Worm (Caenorhabditis elegans) whole organism, L4 larva: ENCODE results near the gene B0454.6.

Source experiments
- F10B5.3 ChIP-seq: sonication (generic microtip); optimal IDR thresholded peaks from 2 replicates; lab custom pipeline; 2016; ENCODE audit warnings: mild to moderate bottlenecking, missing genetic modification characterization, missing compliant biosample characterization
- F37D6.2 ChIP-seq: sonication (generic microtip); optimal IDR thresholded peaks from 2 replicates; lab custom pipeline; 2016; ENCODE audit warnings: mild to moderate bottlenecking, missing genetic modification characterization, missing compliant biosample characterization
- F44E2.7 ChIP-seq: fragments of 200-800 bp; sonication (Bioruptor generic); IDR thresholded peaks from 2 replicates; pipeline ENCODE4 v2.1.2; 2022; ENCODE audit warnings: missing genetic modification characterization, missing compliant biosample characterization
- R02D3.7 ChIP-seq: fragments of 150-350 bp; sonication (generic microtip); optimal IDR thresholded peaks from 3 replicates; lab custom pipeline; 2014; ENCODE audit warnings: missing biosample characterization, missing genetic modification characterization
- Y48G9A.11 ChIP-seq: fragments of 200-800 bp; sonication (Bioruptor generic); IDR thresholded peaks from 2 replicates; pipeline ENCODE4 v1.3.6; 2022; ENCODE audit warnings: missing genetic modification reagents, missing genetic modification characterization, missing compliant biosample characterization
- Y5F2A.4 ChIP-seq: fragments of 200-800 bp; sonication (Bioruptor generic); optimal IDR thresholded peaks from 2 replicates; lab custom pipeline; 2018; ENCODE audit warnings: mild to moderate bottlenecking, missing genetic modification characterization, missing compliant biosample characterization
- Y75B8A.6 ChIP-seq: fragments of 200-800 bp; sonication (Bioruptor generic); IDR thresholded peaks from 2 replicates; pipeline ENCODE4 v1.3.6; 2022; ENCODE audit warnings: missing genetic modification reagents, missing genetic modification characterization, missing compliant biosample characterization
- aly-2 ChIP-seq: sonication (generic microtip); optimal IDR thresholded peaks from 2 replicates; lab custom pipeline; 2018; ENCODE audit warnings: missing biosample characterization, missing genetic modification characterization
- ama-1 ChIP-seq: fragments of 150-350 bp; optimal IDR thresholded peaks from 2 replicates; lab custom pipeline; 2014; ENCODE audit warnings: inconsistent platforms, mixed read lengths
- arid-1 ChIP-seq: fragments of 200-800 bp; sonication (Bioruptor generic); conservative IDR thresholded peaks from 2 replicates; pipeline ENCODE4 v1.3.6; 2022; ENCODE audit warnings: missing genetic modification reagents, missing genetic modification characterization, missing compliant biosample characterization
- ceh-20 ChIP-seq: fragments of 200-800 bp; sonication (Bioruptor generic); IDR thresholded peaks from 2 replicates; pipeline ENCODE4 v1.3.6; 2022; ENCODE audit warnings: missing genetic modification reagents, missing genetic modification characterization, missing compliant biosample characterization
- ceh-28 ChIP-seq: fragments of 150-350 bp; optimal IDR thresholded peaks from 2 replicates; lab custom pipeline; 2014; ENCODE audit warnings: missing biosample characterization, missing genetic modification reagents, missing genetic modification characterization
- ceh-44 ChIP-seq: fragments of 200-800 bp; sonication (Bioruptor generic); IDR thresholded peaks from 2 replicates; pipeline ENCODE4 v1.3.6; 2022; ENCODE audit warnings: missing genetic modification reagents, missing genetic modification characterization, missing compliant biosample characterization
- ces-1 ChIP-seq: fragments of 150-350 bp; sonication (generic microtip); optimal IDR thresholded peaks from 4 replicates; lab custom pipeline; 2014; ENCODE audit warnings: missing biosample characterization, missing genetic modification reagents, missing genetic modification characterization
- daf-16 ChIP-seq, 3 experiments: sonication (generic microtip); optimal IDR thresholded peaks; 2 replicates each; lab custom pipeline; 2016 to 2017; ENCODE audit warnings: missing genetic modification characterization in 3 of 3, missing genetic modification reagents in 3 of 3, mild to moderate bottlenecking in 2 of 3, missing compliant biosample characterization in 2 of 3, missing biosample characterization in 1 of 3, moderate library complexity in 1 of 3
- dmd-8 ChIP-seq: fragments of 200-800 bp; sonication (Bioruptor generic); IDR thresholded peaks from 2 replicates; pipeline ENCODE4 v1.3.6; 2022; ENCODE audit warnings: missing genetic modification characterization, missing compliant biosample characterization
- dpl-1 ChIP-seq: fragments of 150-350 bp; optimal IDR thresholded peaks from 2 replicates; lab custom pipeline; 2014; ENCODE audit warnings: missing biosample characterization, missing genetic modification reagents, missing genetic modification characterization
- fkh-10 ChIP-seq: fragments of 150-350 bp; optimal IDR thresholded peaks from 2 replicates; lab custom pipeline; 2014; ENCODE audit warnings: missing biosample characterization, missing genetic modification reagents, missing genetic modification characterization
- fos-1 ChIP-seq: fragments of 150-350 bp; optimal IDR thresholded peaks from 2 replicates; lab custom pipeline; 2014; ENCODE audit warnings: missing biosample characterization, missing genetic modification characterization
- gei-8 ChIP-seq: fragments of 200-800 bp; sonication (Bioruptor generic); optimal IDR thresholded peaks from 2 replicates; lab custom pipeline; 2018; ENCODE audit warnings: mild to moderate bottlenecking, missing genetic modification characterization, missing compliant biosample characterization
- hif-1 ChIP-seq, 2 experiments: sonication (generic microtip); optimal IDR thresholded peaks; 2 replicates each; lab custom pipeline; 2016 to 2017; ENCODE audit warnings: missing compliant biosample characterization in 2 of 2, missing genetic modification characterization in 2 of 2, missing genetic modification reagents in 2 of 2, missing genotype in 2 of 2, mild to moderate bottlenecking in 1 of 2
- hlh-11 ChIP-seq: fragments of 200-800 bp; sonication (Bioruptor generic); optimal IDR thresholded peaks from 2 replicates; lab custom pipeline; 2018; ENCODE audit warnings: mild to moderate bottlenecking, missing genetic modification characterization, missing compliant biosample characterization
- hmg-1.1 ChIP-seq: fragments of 200-800 bp; sonication (Bioruptor generic); IDR thresholded peaks from 2 replicates; pipeline ENCODE4 v1.3.6; 2022; ENCODE audit warnings: missing genetic modification reagents, missing genetic modification characterization, missing compliant biosample characterization
- lin-1 ChIP-seq: fragments of 200-800 bp; sonication (Bioruptor generic); IDR thresholded peaks from 2 replicates; pipeline ENCODE4 v1.3.6; 2022; ENCODE audit warnings: missing genetic modification reagents, missing genetic modification characterization, missing compliant biosample characterization
- lin-29 ChIP-seq: fragments of 200-800 bp; sonication (Bioruptor generic); IDR thresholded peaks from 2 replicates; pipeline ENCODE4 v1.3.6; 2022; ENCODE audit warnings: missing genetic modification reagents, missing genetic modification characterization, missing compliant biosample characterization
- madf-9 ChIP-seq: fragments of 200-800 bp; sonication (Bioruptor generic); conservative IDR thresholded peaks from 2 replicates; pipeline ENCODE4 v1.3.6; 2022; ENCODE audit warnings: missing genetic modification reagents, missing genetic modification characterization, missing compliant biosample characterization
- mdl-1 ChIP-seq, 2 experiments: fragments of 150-350 bp in 1 of 2; sonication (generic microtip) in 1 of 2; optimal IDR thresholded peaks; 2 replicates each; lab custom pipeline; 2014 to 2017; ENCODE audit warnings: missing biosample characterization in 2 of 2, missing genetic modification characterization in 2 of 2
- mes-2 ChIP-seq: sonication (generic microtip); optimal IDR thresholded peaks from 2 replicates; lab custom pipeline; 2016; ENCODE audit warnings: missing genotype, mild to moderate bottlenecking, missing genetic modification characterization, missing compliant biosample characterization; ENCODE audit not compliant: poor library complexity, severe bottlenecking
- mxl-3 ChIP-seq: fragments of 200-800 bp; sonication (Bioruptor generic); optimal IDR thresholded peaks from 2 replicates; lab custom pipeline; 2018; ENCODE audit warnings: mild to moderate bottlenecking, missing genetic modification characterization, missing compliant biosample characterization
- nhr-111 ChIP-seq: fragments of 200-800 bp; sonication (Bioruptor generic); optimal IDR thresholded peaks from 2 replicates; lab custom pipeline; 2018; ENCODE audit warnings: mild to moderate bottlenecking, missing genetic modification characterization, missing compliant biosample characterization
- nhr-237 ChIP-seq: sonication (generic microtip); optimal IDR thresholded peaks from 2 replicates; lab custom pipeline; 2017; ENCODE audit warnings: missing biosample characterization, missing genetic modification characterization
- nhr-25 ChIP-seq: sonication (generic microtip); optimal IDR thresholded peaks from 2 replicates; lab custom pipeline; 2017; ENCODE audit warnings: missing genetic modification characterization, mild to moderate bottlenecking, missing compliant biosample characterization, antibody characterized with exemption, moderate library complexity, borderline replicate concordance; ENCODE audit not compliant: insufficient read depth
- nhr-28 ChIP-seq: fragments of 150-350 bp; optimal IDR thresholded peaks from 2 replicates; lab custom pipeline; 2014; ENCODE audit warnings: missing biosample characterization, missing genetic modification characterization
- nhr-42 ChIP-seq: fragments of 200-800 bp; sonication (Bioruptor generic); IDR thresholded peaks from 2 replicates; pipeline ENCODE4 v1.3.6; 2022; ENCODE audit warnings: missing genetic modification characterization, missing compliant biosample characterization
- nhr-48 ChIP-seq: sonication (generic microtip); optimal IDR thresholded peaks from 2 replicates; lab custom pipeline; 2016; ENCODE audit warnings: mild to moderate bottlenecking, missing genetic modification characterization, missing compliant biosample characterization
- nhr-6 ChIP-seq: fragments of 150-350 bp; optimal IDR thresholded peaks from 2 replicates; lab custom pipeline; 2014; ENCODE audit warnings: missing biosample characterization, missing genetic modification characterization
- nhr-76 ChIP-seq: fragments of 150-350 bp; optimal IDR thresholded peaks from 2 replicates; lab custom pipeline; 2014; ENCODE audit warnings: missing biosample characterization, missing genetic modification characterization
- pha-4 ChIP-seq, 2 experiments: fragments of 150-350 bp in 1 of 2; fragments of 200-800 bp in 1 of 2; sonication (Bioruptor generic) in 1 of 2; IDR thresholded peaks in 1 of 2; optimal IDR thresholded peaks in 1 of 2; 2 replicates each; pipeline versions ENCODE4 v1.3.6 to Lab custom; 2014 to 2022; ENCODE audit warnings: missing genetic modification characterization in 2 of 2, missing genetic modification reagents in 2 of 2, missing biosample characterization in 1 of 2, missing compliant biosample characterization in 1 of 2
- rbr-2 ChIP-seq: sonication (generic microtip); optimal IDR thresholded peaks from 2 replicates; lab custom pipeline; 2016; ENCODE audit warnings: missing genotype, missing genetic modification characterization, missing compliant biosample characterization
- sdz-12 ChIP-seq: fragments of 200-800 bp; sonication (Bioruptor generic); optimal IDR thresholded peaks from 2 replicates; lab custom pipeline; 2018; ENCODE audit warnings: mild to moderate bottlenecking, missing genetic modification characterization, missing compliant biosample characterization
- set-16 ChIP-seq: fragments of 200-800 bp; sonication (Bioruptor generic); IDR thresholded peaks from 2 replicates; pipeline ENCODE4 v1.3.6; 2022; ENCODE audit warnings: missing genetic modification reagents, missing genetic modification characterization, missing compliant biosample characterization
- snpc-1.2 ChIP-seq: fragments of 200-800 bp; sonication (Bioruptor generic); IDR thresholded peaks from 2 replicates; pipeline ENCODE4 v1.3.6; 2022; ENCODE audit warnings: missing genetic modification reagents, missing genetic modification characterization, missing compliant biosample characterization
- snpc-4 ChIP-seq: fragments of 150-350 bp; optimal IDR thresholded peaks from 2 replicates; lab custom pipeline; 2014; ENCODE audit warnings: missing biosample characterization, missing genetic modification characterization
- spr-1 ChIP-seq: sonication (generic microtip); optimal IDR thresholded peaks from 2 replicates; lab custom pipeline; 2016; ENCODE audit warnings: mild to moderate bottlenecking, missing genetic modification characterization, missing compliant biosample characterization
- tra-1 ChIP-seq: fragments of 200-800 bp; sonication (Bioruptor generic); IDR thresholded peaks from 2 replicates; pipeline ENCODE4 v1.3.6; 2022; ENCODE audit warnings: missing genetic modification reagents, missing genetic modification characterization, missing compliant biosample characterization
- zfp-3 ChIP-seq: fragments of 200-800 bp; sonication (Bioruptor generic); conservative IDR thresholded peaks from 2 replicates; pipeline ENCODE4 v1.3.6; 2022; ENCODE audit warnings: missing genetic modification reagents, missing genetic modification characterization, missing compliant biosample characterization
- ztf-11 ChIP-seq: fragments of 150-350 bp; optimal IDR thresholded peaks from 2 replicates; lab custom pipeline; 2014; ENCODE audit warnings: missing biosample characterization, missing genetic modification characterization
- ztf-7 ChIP-seq: fragments of 150-350 bp; optimal IDR thresholded peaks from 2 replicates; lab custom pipeline; 2014; ENCODE audit warnings: missing biosample characterization, missing genetic modification characterization

Gene B0454.6

DNA sequence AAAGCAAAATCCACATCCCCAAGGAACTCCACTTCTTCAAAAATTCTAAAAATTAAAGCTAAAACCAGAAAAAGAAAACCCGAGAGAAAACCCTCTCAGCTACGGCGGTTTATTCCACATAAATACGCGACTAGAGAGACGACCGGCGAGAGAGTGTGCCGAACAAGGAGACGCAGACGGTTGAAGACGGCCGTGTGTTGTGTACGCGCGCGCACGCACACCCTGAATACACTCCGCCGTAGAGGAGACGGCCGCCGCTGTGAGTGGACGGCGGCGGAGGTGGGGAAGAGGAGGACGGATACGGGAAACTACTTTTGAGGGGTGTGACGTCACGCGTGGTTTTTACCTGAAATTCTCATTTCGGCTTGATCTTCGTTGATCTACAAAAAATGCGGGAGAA, 22.0 kb downstream of the B0454.6 start:
- TF ChIP-seq snpc-4 (no peak), mes-2 (peak; percentile 30), dmd-8 (GFP tag; lab: Robert Waterston, UW) (no peak), Y48G9A.11 (GFP tag; lab: Robert Waterston, UW) (no peak), ceh-20 (GFP tag; lab: Robert Waterston, UW) (no peak), F37D6.2 (no peak), gei-8 (GFP tag; lab: Kevin White, UChicago) (no peak), nhr-42 (GFP tag; lab: Robert Waterston, UW) (no peak), rbr-2 (tag; lab: Kevin White, UChicago) (peak; percentile 21), arid-1 (GFP tag; lab: Robert Waterston, UW) (no peak), hif-1 (tag; optimal IDR thresholded peaks at IDR 0.05; lab: Kevin White, UChicago) (peak in 1 of 2 experiments; percentile 17), daf-16 (GFP tag; optimal IDR thresholded peaks at IDR 0.05; lab: Kevin White, UChicago) (no peak), daf-16 (tag; optimal IDR thresholded peaks at IDR 0.05; lab: Kevin White, UChicago) (peak; percentile 29), nhr-48 (tag; lab: Kevin White, UChicago) (no peak), pha-4 (GFP tag; IDR thresholded peaks at IDR 0.05; lab: Robert Waterston, UW) (0 out of 2 replicates have a peak, but pooled peaks have one; percentile 5), pha-4 (tag; optimal IDR thresholded peaks at IDR 0.05; lab: Kevin White, UChicago) (no peak), Y5F2A.4 (GFP tag; lab: Kevin White, UChicago) (no peak), hmg-1.1 (GFP tag; lab: Robert Waterston, UW) (peak; percentile 68; the same call in 1 of the 2 replicates), nhr-28 (peak; percentile 40), fkh-10 (no peak), ztf-7 (no peak), mxl-3 (peak; percentile 17), set-16 (GFP tag; lab: Robert Waterston, UW) (peak; percentile 85), nhr-25 (tag; lab: Kevin White, UChicago) (no peak), F10B5.3 (tag; lab: Kevin White, UChicago) (no peak), lin-1 (GFP tag; lab: Robert Waterston, UW) (no peak), fos-1 (tag; lab: Kevin White, UChicago) (no peak), mdl-1 (tag; optimal IDR thresholded peaks at IDR 0.05; lab: Kevin White, UChicago) (no peak), aly-2 (tag; lab: Kevin White, UChicago) (no peak), zfp-3 (no peak), ceh-44 (GFP tag; lab: Robert Waterston, UW) (no peak), hlh-11 (peak; percentile 33), ces-1 (GFP tag; lab: Kevin White, UChicago) (no peak), sdz-12 (GFP tag; lab: Kevin White, UChicago) (no peak)
- TF ChIP-seq, all 104 proteins: peak for 10

DNA sequence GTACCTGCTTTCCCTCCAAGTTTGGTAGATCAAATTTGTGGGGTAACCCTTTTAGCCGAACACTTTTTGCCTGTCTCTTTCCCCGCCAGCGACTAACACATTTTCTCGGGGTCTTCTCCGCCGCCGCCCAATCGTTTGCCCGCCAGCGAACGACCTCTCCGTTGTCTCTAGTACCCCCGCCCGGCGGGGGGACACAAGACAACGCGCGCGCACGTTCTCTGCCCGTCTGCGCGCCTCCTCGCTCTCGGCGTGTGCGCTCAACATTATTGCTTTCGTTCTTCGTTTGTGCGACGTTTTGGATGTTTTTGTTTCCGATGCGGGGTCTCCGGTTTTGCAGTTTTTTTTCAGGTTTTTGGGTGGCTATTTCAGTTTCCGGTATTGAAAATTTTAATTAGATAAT, 23.0 kb downstream of the B0454.6 start:
- no peak for TF ChIP-seq F44E2.7 (GFP tag; lab: Robert Waterston, UW)
- no peak for TF ChIP-seq nhr-6
- TF ChIP-seq nhr-111 (GFP tag; lab: Kevin White, UChicago), result no peak
- TF ChIP-seq madf-9, result 0 out of 2 replicates have a peak, but pooled peaks have one; percentile 19
- no peak for TF ChIP-seq ama-1
- peak; percentile 14 for TF ChIP-seq spr-1
- TF ChIP-seq nhr-237 (tag; lab: Kevin White, UChicago), result no peak
- peak in 1 of 2 experiments; percentile 51 for TF ChIP-seq mdl-1 (tag; optimal IDR thresholded peaks at IDR 0.05; lab: Kevin White, UChicago)
- no peak for TF ChIP-seq ceh-28
- TF ChIP-seq aly-2 (tag; lab: Kevin White, UChicago), result no peak
- TF ChIP-seq mxl-3, result peak; percentile 33
- TF ChIP-seq mes-2, result peak; percentile 16
- TF ChIP-seq Y48G9A.11 (GFP tag; lab: Robert Waterston, UW), result no peak
- TF ChIP-seq hif-1 (tag; optimal IDR thresholded peaks at IDR 0.05; lab: Kevin White, UChicago), result peak in 1 of 2 experiments; percentile 5
- TF ChIP-seq nhr-25 (tag; lab: Kevin White, UChicago), result no peak
- no peak for TF ChIP-seq tra-1 (GFP tag; lab: Robert Waterston, UW)
- TF ChIP-seq R02D3.7 (tag; lab: Kevin White, UChicago), result no peak
- TF ChIP-seq Y75B8A.6 (GFP tag; lab: Robert Waterston, UW), result no peak
- TF ChIP-seq lin-29 (GFP tag; lab: Robert Waterston, UW), result no peak
- TF ChIP-seq hlh-11, result peak; percentile 31
- TF ChIP-seq ztf-11 (tag; lab: Kevin White, UChicago), result no peak
- peak; percentile 94 for TF ChIP-seq set-16 (GFP tag; lab: Robert Waterston, UW)
- TF ChIP-seq dpl-1 (GFP tag; lab: Kevin White, UChicago), result no peak
- peak; percentile 49 for TF ChIP-seq rbr-2 (tag; lab: Kevin White, UChicago)
- no peak for TF ChIP-seq snpc-1.2
- peak; percentile 75 for TF ChIP-seq hmg-1.1 (GFP tag; lab: Robert Waterston, UW)
- TF ChIP-seq nhr-28, result peak; percentile 5
- TF ChIP-seq nhr-76, result no peak
